Worm (Caenorhabditis elegans) whole organism, early embryonic: ENCODE results near the gene Y38E10A.8.

ENCODE experiments used
- B0310.2 ChIP-seq: sonication (generic microtip); optimal IDR thresholded peaks from 2 replicates; lab custom pipeline; 2016; ENCODE audit warnings: mild to moderate bottlenecking, missing genetic modification characterization, missing compliant biosample characterization
- F13C5.2 ChIP-seq: sonication (generic microtip); optimal IDR thresholded peaks from 2 replicates; lab custom pipeline; 2017; ENCODE audit warnings: mild to moderate bottlenecking, missing genetic modification characterization, inconsistent platforms, missing compliant biosample characterization
- aly-1 ChIP-seq: sonication (generic microtip); optimal IDR thresholded peaks from 2 replicates; lab custom pipeline; 2016; ENCODE audit warnings: missing genetic modification characterization, missing compliant biosample characterization
- ama-1 ChIP-seq: fragments of 150-350 bp; optimal IDR thresholded peaks from 2 replicates; lab custom pipeline; 2014
- ceh-13 ChIP-seq: fragments of 200-800 bp; sonication (Bioruptor generic); optimal IDR thresholded peaks from 2 replicates; lab custom pipeline; 2018; ENCODE audit warnings: mild to moderate bottlenecking, missing genetic modification characterization, missing compliant biosample characterization
- ceh-36 ChIP-seq: sonication (generic microtip); optimal IDR thresholded peaks from 2 replicates; lab custom pipeline; 2016; ENCODE audit warnings: missing genetic modification characterization, inconsistent platforms, missing compliant biosample characterization
- ets-7 ChIP-seq: sonication (generic microtip); optimal IDR thresholded peaks from 2 replicates; lab custom pipeline; 2016; ENCODE audit warnings: missing genotype, missing genetic modification characterization, missing compliant biosample characterization
- flt-1 ChIP-seq: fragments of 200-800 bp; sonication (Bioruptor generic); IDR thresholded peaks from 2 replicates; pipeline ENCODE4 v1.3.6; 2022; ENCODE audit warnings: missing genetic modification characterization, missing compliant biosample characterization
- hmbx-1 ChIP-seq: sonication (generic microtip); optimal IDR thresholded peaks from 2 replicates; lab custom pipeline; 2016; ENCODE audit warnings: mild to moderate bottlenecking, missing genetic modification characterization, missing compliant biosample characterization
- hmg-4 ChIP-seq: fragments of 200-800 bp; sonication (Bioruptor generic); optimal IDR thresholded peaks from 2 replicates; lab custom pipeline; 2018; ENCODE audit warnings: mild to moderate bottlenecking, missing genetic modification characterization, missing compliant biosample characterization
- hnd-1 ChIP-seq: sonication (generic microtip); optimal IDR thresholded peaks from 2 replicates; lab custom pipeline; 2016; ENCODE audit warnings: missing genetic modification characterization, missing compliant biosample characterization
- pes-1 ChIP-seq: fragments of 200-800 bp; sonication (Bioruptor generic); IDR thresholded peaks from 2 replicates; pipeline ENCODE4 v1.3.6; 2022; ENCODE audit warnings: missing genetic modification reagents, missing genetic modification characterization, missing compliant biosample characterization
- scrt-1 ChIP-seq: fragments of 200-800 bp; sonication (Bioruptor generic); IDR thresholded peaks from 2 replicates; pipeline ENCODE4 v1.3.6; 2022; ENCODE audit warnings: missing genetic modification characterization, missing compliant biosample characterization
- sea-1 ChIP-seq: fragments of 200-800 bp; sonication (Bioruptor generic); conservative IDR thresholded peaks from 2 replicates; pipeline ENCODE4 v1.3.6; 2022; ENCODE audit warnings: missing genetic modification characterization, missing compliant biosample characterization
- tbx-11 ChIP-seq: fragments of 200-800 bp; sonication (Bioruptor generic); IDR thresholded peaks from 2 replicates; pipeline ENCODE4 v1.3.6; 2022; ENCODE audit warnings: missing genetic modification characterization, missing compliant biosample characterization
- tbx-37 ChIP-seq: fragments of 200-800 bp; sonication (Bioruptor generic); conservative IDR thresholded peaks from 2 replicates; pipeline ENCODE4 v1.3.6; 2022; ENCODE audit warnings: missing genetic modification reagents, missing genetic modification characterization, missing compliant biosample characterization
- tra-4 ChIP-seq: sonication (generic microtip); optimal IDR thresholded peaks from 2 replicates; lab custom pipeline; 2017; ENCODE audit warnings: missing genetic modification characterization, missing compliant biosample characterization

Y38E10A.8 gene

ce11 chrII:12612218-12612617, 5.2 kb downstream of the Y38E10A.8 start, which contains the start of gene nspe-4:
Gene nspe-4 (plus strand): TSS chrII:12612518.
- no peak for TF ChIP-seq F13C5.2 (tag; lab: Kevin White, UChicago)
- no peak for TF ChIP-seq hmbx-1 (tag; lab: Kevin White, UChicago)
- no peak for TF ChIP-seq tbx-37 (GFP tag; lab: Robert Waterston, UW)
- TF ChIP-seq tbx-11 (GFP tag; lab: Robert Waterston, UW): no peak
- no peak for TF ChIP-seq sea-1 (GFP tag; lab: Robert Waterston, UW)
- no peak for TF ChIP-seq ceh-36 (tag; lab: Kevin White, UChicago)
- no peak for TF ChIP-seq tra-4 (tag; lab: Kevin White, UChicago)
- no peak for TF ChIP-seq hnd-1
- no peak for TF ChIP-seq hmg-4
- TF ChIP-seq B0310.2: no peak
- TF ChIP-seq ama-1 (lab: Kevin White, UChicago): no peak
- TF ChIP-seq flt-1 (GFP tag; lab: Robert Waterston, UW): no peak
- TF ChIP-seq ceh-13 (GFP tag; lab: Kevin White, UChicago): no peak
- no peak for TF ChIP-seq pes-1 (GFP tag; lab: Robert Waterston, UW)
- no peak for TF ChIP-seq scrt-1 (GFP tag; lab: Robert Waterston, UW)
- no peak for TF ChIP-seq ets-7 (tag; lab: Kevin White, UChicago)
- TF ChIP-seq aly-1 (tag; lab: Kevin White, UChicago): no peak

ce11 chrII:12615413-12615812, 8.4 kb downstream of the Y38E10A.8 start:
- TF ChIP-seq tra-4 (tag; lab: Kevin White, UChicago) (no peak), hnd-1 (no peak), pes-1 (GFP tag; lab: Robert Waterston, UW) (no peak), ceh-13 (GFP tag; lab: Kevin White, UChicago) (no peak), flt-1 (GFP tag; lab: Robert Waterston, UW) (no peak), B0310.2 (no peak), aly-1 (tag; lab: Kevin White, UChicago) (no peak)

- TF ChIP-seq tbx-11 (GFP tag; lab: Robert Waterston, UW) (no peak), hmbx-1 (tag; lab: Kevin White, UChicago) (no peak), scrt-1 (GFP tag; lab: Robert Waterston, UW) (no peak), ceh-13 (GFP tag; lab: Kevin White, UChicago) (no peak), B0310.2 (no peak), aly-1 (tag; lab: Kevin White, UChicago) (no peak)
These were observed 9.1 kb downstream of the Y38E10A.8 start, which contains the start of gene nspe-6 for ce11 chrII:12616081-12616480. Gene nspe-6 (minus strand): TSS chrII:12616181.

ce11 chrII:12617586-12617985, 10.6 kb downstream of the Y38E10A.8 start, which contains the start of gene nspe-3:
Gene nspe-3 (plus strand): TSS chrII:12617886.
- TF ChIP-seq ama-1 (lab: Kevin White, UChicago): no peak

- no peak for TF ChIP-seq aly-1 (tag; lab: Kevin White, UChicago)
- TF ChIP-seq scrt-1 (GFP tag; lab: Robert Waterston, UW): no peak
These were observed 12.3 kb downstream of the Y38E10A.8 start, which contains the start of gene nspe-2 for ce11 chrII:12619288-12619687. Gene nspe-2 (minus strand): TSS chrII:12619388.

- TF ChIP-seq tra-4 (tag; lab: Kevin White, UChicago): no peak
- no peak for TF ChIP-seq pes-1 (GFP tag; lab: Robert Waterston, UW)
- TF ChIP-seq ets-7 (tag; lab: Kevin White, UChicago): no peak
- no peak for TF ChIP-seq B0310.2
- TF ChIP-seq tbx-11 (GFP tag; lab: Robert Waterston, UW): no peak
- TF ChIP-seq sea-1 (GFP tag; lab: Robert Waterston, UW): no peak
- TF ChIP-seq F13C5.2 (tag; lab: Kevin White, UChicago): no peak
- no peak for TF ChIP-seq hnd-1
- no peak for TF ChIP-seq hmbx-1 (tag; lab: Kevin White, UChicago)
- TF ChIP-seq ama-1 (lab: Kevin White, UChicago): no peak
- no peak for TF ChIP-seq tbx-37 (GFP tag; lab: Robert Waterston, UW)
- no peak for TF ChIP-seq scrt-1 (GFP tag; lab: Robert Waterston, UW)
- TF ChIP-seq flt-1 (GFP tag; lab: Robert Waterston, UW): no peak
- no peak for TF ChIP-seq aly-1 (tag; lab: Kevin White, UChicago)
These were observed 13.8 kb downstream of the Y38E10A.8 start, which contains the start of gene nspe-1 for ce11 chrII:12620764-12621163. Gene nspe-1 (minus strand): TSS chrII:12620864.

- TF ChIP-seq ets-7 (tag; lab: Kevin White, UChicago) (no peak), tbx-11 (GFP tag; lab: Robert Waterston, UW) (no peak), ama-1 (lab: Kevin White, UChicago) (no peak), tbx-37 (GFP tag; lab: Robert Waterston, UW) (no peak), sea-1 (GFP tag; lab: Robert Waterston, UW) (no peak), hnd-1 (no peak), hmbx-1 (tag; lab: Kevin White, UChicago) (no peak), pes-1 (GFP tag; lab: Robert Waterston, UW) (no peak), B0310.2 (no peak), hmg-4 (no peak), aly-1 (tag; lab: Kevin White, UChicago) (no peak), ceh-36 (tag; lab: Kevin White, UChicago) (no peak), scrt-1 (GFP tag; lab: Robert Waterston, UW) (no peak), tra-4 (tag; lab: Kevin White, UChicago) (no peak), F13C5.2 (tag; lab: Kevin White, UChicago) (no peak), flt-1 (GFP tag; lab: Robert Waterston, UW) (no peak), ceh-13 (GFP tag; lab: Kevin White, UChicago) (no peak)
These were observed 15.0 kb downstream of the Y38E10A.8 start, which contains the start of gene nspe-8 for ce11 chrII:12621908-12622566. Gene nspe-8 (minus strand): TSS chrII:12621958.
